Fruit fly (Drosophila melanogaster) whole organism, pupa: ENCODE results near the gene CG14074.
A peak's percentile ranks its signal among the peaks of the same experiment; 100 is the strongest.

Experiments used
- CG10348 ChIP-seq: fragments of 200-800 bp; sonication (Bioruptor generic); IDR thresholded peaks from 2 replicates; pipeline ENCODE4 v1.3.6; 2022; ENCODE audit warnings: missing biosample characterization, missing genetic modification characterization
- CG12605 ChIP-seq: fragments of 200-800 bp; sonication (Bioruptor generic); IDR thresholded peaks from 2 replicates; pipeline ENCODE4 v1.3.6; 2022; ENCODE audit warnings: missing biosample characterization, missing genetic modification characterization
- CG13204 ChIP-seq: fragments of 200-800 bp; sonication (Bioruptor generic); optimal IDR thresholded peaks from 2 replicates; lab custom pipeline; 2018; ENCODE audit warnings: missing biosample characterization, mild to moderate bottlenecking, missing genetic modification characterization, moderate library complexity
- CG14655 ChIP-seq: fragments of 200-800 bp; sonication (Bioruptor generic); optimal IDR thresholded peaks from 3 replicates; lab custom pipeline; 2017; ENCODE audit warnings: mild to moderate bottlenecking, missing biosample characterization, missing genetic modification reagents, missing genetic modification characterization
- CG15710 ChIP-seq: fragments of 200-800 bp; sonication (Bioruptor generic); optimal IDR thresholded peaks from 2 replicates; lab custom pipeline; 2018; ENCODE audit warnings: missing biosample characterization, mild to moderate bottlenecking, missing genetic modification characterization, moderate library complexity
- CG17806 ChIP-seq: fragments of 200-800 bp; sonication (Bioruptor generic); optimal IDR thresholded peaks from 2 replicates; lab custom pipeline; 2018; ENCODE audit warnings: missing biosample characterization, mild to moderate bottlenecking, missing genetic modification characterization, moderate library complexity
- CG32121 ChIP-seq: fragments of 200-800 bp; sonication (Bioruptor generic); IDR thresholded peaks from 2 replicates; pipeline ENCODE4 v1.3.6; 2022; ENCODE audit warnings: missing biosample characterization, missing genetic modification characterization
- CG34367 ChIP-seq: fragments of 200-800 bp; sonication (Bioruptor generic); optimal IDR thresholded peaks from 2 replicates; lab custom pipeline; 2018; ENCODE audit warnings: missing biosample characterization, mild to moderate bottlenecking, missing genetic modification characterization
- CG4496 ChIP-seq: fragments of 200-800 bp; sonication (Bioruptor generic); IDR thresholded peaks from 3 replicates; pipeline ENCODE4 v1.3.6; 2022; ENCODE audit warnings: missing biosample characterization, missing genetic modification characterization
- CG8159 ChIP-seq: fragments of 200-800 bp; sonication (Bioruptor generic); optimal IDR thresholded peaks from 3 replicates; lab custom pipeline; 2018; ENCODE audit warnings: missing biosample characterization, mild to moderate bottlenecking, missing genetic modification characterization, moderate library complexity
- CG8301 ChIP-seq: fragments of 200-800 bp; sonication (Bioruptor generic); optimal IDR thresholded peaks from 2 replicates; lab custom pipeline; 2018; ENCODE audit warnings: missing biosample characterization, mild to moderate bottlenecking, missing genetic modification characterization
- CG9948 ChIP-seq: fragments of 200-800 bp; sonication (Bioruptor generic); optimal IDR thresholded peaks from 2 replicates; lab custom pipeline; 2018; ENCODE audit warnings: missing biosample characterization, mild to moderate bottlenecking, missing genetic modification characterization, moderate library complexity
- D1 ChIP-seq: fragments of 200-800 bp; sonication (Bioruptor generic); optimal IDR thresholded peaks from 2 replicates; lab custom pipeline; 2018; ENCODE audit warnings: missing biosample characterization, mild to moderate bottlenecking, missing genetic modification characterization, moderate library complexity
- EcR ChIP-seq: fragments of 200-800 bp; sonication (Bioruptor generic); optimal IDR thresholded peaks from 3 replicates; lab custom pipeline; 2019; ENCODE audit warnings: missing biosample characterization, missing genetic modification characterization, mild to moderate bottlenecking, moderate library complexity, missing genetic modification reagents
- Ets98B ChIP-seq: fragments of 200-800 bp; sonication (Bioruptor generic); IDR thresholded peaks from 2 replicates; pipeline ENCODE4 v1.3.6; 2022; ENCODE audit warnings: missing biosample characterization, missing genetic modification characterization
- Pif1A ChIP-seq: fragments of 200-800 bp; sonication (Bioruptor generic); optimal IDR thresholded peaks from 3 replicates; lab custom pipeline; 2016; ENCODE audit warnings: missing biosample characterization, missing genetic modification characterization
- Pif1B ChIP-seq: fragments of 200-800 bp; sonication (Bioruptor generic); optimal IDR thresholded peaks from 3 replicates; lab custom pipeline; 2016; ENCODE audit warnings: missing biosample characterization, missing genetic modification characterization
- Snoo ChIP-seq: fragments of 200-800 bp; sonication (Bioruptor generic); optimal IDR thresholded peaks from 3 replicates; lab custom pipeline; 2017; ENCODE audit warnings: missing biosample characterization, mild to moderate bottlenecking, missing genetic modification characterization, inconsistent platforms
- fd96Ca ChIP-seq: fragments of 200-800 bp; sonication (Bioruptor generic); IDR thresholded peaks from 3 replicates; pipeline ENCODE4 v1.3.6; 2022; ENCODE audit warnings: missing biosample characterization, missing genetic modification characterization
- gl ChIP-seq: fragments of 200-800 bp; sonication (Bioruptor generic); optimal IDR thresholded peaks from 2 replicates; lab custom pipeline; 2018; ENCODE audit warnings: missing biosample characterization, mild to moderate bottlenecking, missing genetic modification characterization
- rn ChIP-seq: fragments of 200-800 bp; sonication (Bioruptor generic); IDR thresholded peaks from 2 replicates; pipeline ENCODE4 v1.3.6; 2022; ENCODE audit warnings: missing biosample characterization, missing genetic modification characterization

CG14074 gene

DNA sequence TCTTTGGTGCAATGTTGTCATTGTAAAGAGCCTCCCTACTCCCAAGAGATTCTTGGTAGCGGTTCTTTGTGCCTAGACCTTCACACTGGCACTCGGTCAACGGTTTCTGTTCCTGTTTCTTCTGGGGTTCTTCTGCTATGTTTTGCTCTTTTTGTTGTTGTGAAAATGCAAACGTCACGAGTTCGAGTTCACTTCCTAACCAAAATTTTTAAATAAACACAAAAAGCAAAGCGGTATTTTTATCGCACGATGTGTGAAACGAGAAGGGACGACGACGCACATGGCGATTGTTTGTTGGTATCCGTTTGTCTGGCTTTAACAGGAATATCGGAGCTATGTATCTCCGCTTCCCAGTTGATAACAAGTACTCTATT, 26.0 kb upstream of the CG14074 start:
- TF ChIP-seq CG4496 (GFP tag; lab: Robert Waterston, UW) (no peak), EcR (peak; percentile 77)

DNA sequence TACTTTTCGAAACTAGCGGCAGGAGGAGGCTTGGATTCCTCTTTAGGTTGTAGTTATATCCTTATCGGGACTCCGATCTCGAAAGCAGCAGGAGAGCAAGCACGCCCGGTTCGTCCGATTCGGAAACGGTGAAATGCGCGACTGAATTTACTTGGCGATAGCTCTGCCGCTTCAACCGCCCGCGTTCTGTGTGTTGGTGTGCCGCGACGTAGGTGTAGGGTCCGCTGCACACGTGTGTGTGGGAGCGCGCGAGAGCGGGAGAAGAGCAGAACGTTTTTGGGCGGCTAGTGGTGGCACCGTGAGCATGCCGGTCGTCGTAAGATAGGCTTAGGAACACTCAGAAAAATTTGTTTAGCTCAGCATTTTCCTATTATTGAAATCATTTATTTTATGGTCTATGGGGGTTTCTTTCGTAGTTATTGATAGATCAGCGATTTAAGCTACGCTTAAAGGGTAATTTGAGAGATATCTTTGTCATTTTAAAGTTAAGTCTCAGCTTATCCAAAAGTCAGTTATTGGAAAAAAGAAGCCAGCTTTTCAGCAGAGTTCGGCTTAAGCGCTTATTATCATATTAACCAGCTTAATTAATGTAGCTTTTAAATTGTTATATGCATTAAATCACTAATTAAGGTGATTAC, 25.5 kb upstream of the CG14074 start:
- TF ChIP-seq CG4496 (GFP tag; lab: Robert Waterston, UW) (no peak), gl (tag; lab: Kevin White, UChicago) (peak; percentile 10), fd96Ca (GFP tag; lab: Robert Waterston, UW) (no peak), CG14655 (peak; percentile 39), CG34367 (tag; lab: Kevin White, UChicago) (no peak), CG32121 (GFP tag; lab: Robert Waterston, UW) (no peak), CG9948 (tag; lab: Kevin White, UChicago) (no peak), Pif1A (GFP tag; lab: Kevin White, UChicago) (peak; percentile 27), CG15710 (tag; lab: Kevin White, UChicago) (no peak), EcR (peak; percentile 64), CG8159 (tag; lab: Kevin White, UChicago) (peak; percentile 4), CG17806 (tag; lab: Kevin White, UChicago) (peak; percentile 2), Pif1B (GFP tag; lab: Kevin White, UChicago) (peak; percentile 40), CG8301 (tag; lab: Kevin White, UChicago) (peak; percentile 21), Snoo (tag; lab: Kevin White, UChicago) (no peak), Ets98B (GFP tag; lab: Robert Waterston, UW) (no peak), CG12605 (GFP tag; lab: Robert Waterston, UW) (no peak), CG10348 (GFP tag; lab: Robert Waterston, UW) (no peak), D1 (tag; lab: Kevin White, UChicago) (no peak), rn (GFP tag; lab: Robert Waterston, UW) (no peak), CG13204 (GFP tag; lab: Kevin White, UChicago) (peak; percentile 95)
- TF ChIP-seq, all 21 proteins: peak for 9

DNA sequence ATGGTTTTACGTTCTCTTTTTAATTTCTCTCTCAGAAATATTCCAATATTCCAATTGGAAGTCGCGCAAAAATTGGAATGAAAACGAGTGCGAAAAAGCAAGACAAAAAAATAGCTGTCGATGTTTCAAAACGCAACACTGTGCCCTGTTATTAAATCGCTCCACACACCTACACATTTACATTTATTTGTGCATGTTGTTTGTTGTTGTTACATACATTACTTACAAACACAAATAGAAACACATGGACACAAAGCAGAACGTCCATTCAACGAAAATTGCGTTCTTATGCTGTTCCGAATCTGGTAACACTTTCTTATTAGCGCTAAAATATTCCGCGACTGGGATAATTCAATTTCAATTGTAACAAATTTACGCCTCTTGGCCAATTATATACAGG, 24.8 kb upstream of the CG14074 start:
- TF ChIP-seq Pif1A (GFP tag; lab: Kevin White, UChicago) (no peak), EcR (no peak), D1 (tag; lab: Kevin White, UChicago) (no peak), CG13204 (GFP tag; lab: Kevin White, UChicago) (no peak), Pif1B (GFP tag; lab: Kevin White, UChicago) (no peak), CG32121 (GFP tag; lab: Robert Waterston, UW) (no peak), CG14655 (no peak), CG4496 (GFP tag; lab: Robert Waterston, UW) (no peak), CG17806 (tag; lab: Kevin White, UChicago) (no peak), CG10348 (GFP tag; lab: Robert Waterston, UW) (no peak), Snoo (tag; lab: Kevin White, UChicago) (no peak), gl (tag; lab: Kevin White, UChicago) (no peak), rn (GFP tag; lab: Robert Waterston, UW) (no peak), fd96Ca (GFP tag; lab: Robert Waterston, UW) (no peak), CG34367 (tag; lab: Kevin White, UChicago) (no peak), Ets98B (GFP tag; lab: Robert Waterston, UW) (no peak)

DNA sequence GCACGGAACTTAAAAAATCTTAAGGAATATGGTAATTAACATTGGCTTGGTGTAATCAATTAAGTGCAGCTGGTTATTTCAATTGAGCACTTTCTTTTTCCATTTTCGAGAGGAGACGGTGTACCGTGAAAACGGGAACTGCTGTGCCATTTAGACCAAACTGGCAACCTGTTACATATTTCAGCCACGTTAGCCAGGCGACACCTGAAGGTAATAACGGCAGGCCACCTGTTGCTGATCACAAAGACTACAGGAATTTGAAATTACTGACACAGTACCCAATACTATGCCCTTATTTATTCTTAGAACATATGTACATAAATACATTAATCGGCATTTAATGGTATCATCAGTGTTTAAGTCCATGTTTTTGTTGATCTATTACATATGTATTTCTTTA, 23.8 kb upstream of the CG14074 start:
- TF ChIP-seq CG17806 (tag; lab: Kevin White, UChicago) (no peak), CG34367 (tag; lab: Kevin White, UChicago) (no peak), CG8301 (tag; lab: Kevin White, UChicago) (no peak), CG10348 (GFP tag; lab: Robert Waterston, UW) (no peak), CG32121 (GFP tag; lab: Robert Waterston, UW) (no peak), CG12605 (GFP tag; lab: Robert Waterston, UW) (no peak), CG4496 (GFP tag; lab: Robert Waterston, UW) (no peak), Pif1B (GFP tag; lab: Kevin White, UChicago) (no peak), CG8159 (tag; lab: Kevin White, UChicago) (no peak), CG14655 (no peak), gl (tag; lab: Kevin White, UChicago) (no peak), Ets98B (GFP tag; lab: Robert Waterston, UW) (no peak), fd96Ca (GFP tag; lab: Robert Waterston, UW) (no peak), Snoo (tag; lab: Kevin White, UChicago) (no peak), rn (GFP tag; lab: Robert Waterston, UW) (no peak), Pif1A (GFP tag; lab: Kevin White, UChicago) (no peak), CG15710 (tag; lab: Kevin White, UChicago) (no peak), EcR (no peak), CG9948 (tag; lab: Kevin White, UChicago) (no peak), CG13204 (GFP tag; lab: Kevin White, UChicago) (no peak)
- TF ChIP-seq, all 21 proteins: peak for 0

DNA sequence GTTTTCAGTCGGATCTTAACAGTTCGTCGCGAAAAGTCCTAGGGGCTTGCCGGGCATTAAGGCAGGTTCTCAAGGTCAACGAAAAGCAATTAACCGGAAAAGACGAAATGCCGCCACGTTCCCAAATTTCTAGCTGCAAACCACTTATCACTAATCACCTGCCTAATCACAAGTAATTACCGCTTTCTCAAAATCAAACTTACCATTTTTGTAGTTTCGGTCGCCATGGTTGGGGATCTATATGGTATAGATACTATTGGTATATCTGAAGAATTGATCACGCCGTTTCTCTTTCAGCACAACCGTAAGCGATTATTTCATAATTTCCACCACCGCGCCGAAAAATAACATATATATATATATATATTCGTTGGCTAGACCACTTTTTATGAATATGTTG, 20.2 kb upstream of the CG14074 start:
- TF ChIP-seq D1 (tag; lab: Kevin White, UChicago) (no peak), CG8159 (tag; lab: Kevin White, UChicago) (no peak), Pif1B (GFP tag; lab: Kevin White, UChicago) (no peak), CG12605 (GFP tag; lab: Robert Waterston, UW) (no peak)

DNA sequence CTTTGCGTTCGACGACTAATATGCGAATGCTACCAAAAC, 20.0 kb upstream of the CG14074 start, which contains the start of gene Indy:
TSS of gene Indy (minus strand) at position 35 of the 39 bp plus-strand sequence.
- TF ChIP-seq Pif1A (GFP tag; lab: Kevin White, UChicago) (no peak), CG14655 (no peak), CG17806 (tag; lab: Kevin White, UChicago) (no peak), Snoo (tag; lab: Kevin White, UChicago) (no peak), CG13204 (GFP tag; lab: Kevin White, UChicago) (no peak), CG10348 (GFP tag; lab: Robert Waterston, UW) (no peak), CG9948 (tag; lab: Kevin White, UChicago) (no peak), CG4496 (GFP tag; lab: Robert Waterston, UW) (no peak), CG12605 (GFP tag; lab: Robert Waterston, UW) (no peak), D1 (tag; lab: Kevin White, UChicago) (no peak), Pif1B (GFP tag; lab: Kevin White, UChicago) (no peak), rn (GFP tag; lab: Robert Waterston, UW) (no peak)
